Worm (Caenorhabditis elegans) whole organism, L1 larva: Measurements from ENCODE around the gene F37C12.10.

Experiments
- C16A3.4 ChIP-seq: fragments of 150-350 bp; optimal IDR thresholded peaks from 2 replicates; lab custom pipeline; 2014; ENCODE audit warnings: missing biosample characterization, missing genetic modification characterization
- C34B4.2 ChIP-seq: sonication (generic microtip); optimal IDR thresholded peaks from 2 replicates; lab custom pipeline; 2017; ENCODE audit warnings: mild to moderate bottlenecking, missing genetic modification characterization, missing compliant biosample characterization
- F16B12.6 ChIP-seq: fragments of 150-350 bp; optimal IDR thresholded peaks from 2 replicates; lab custom pipeline; 2014; ENCODE audit warnings: missing biosample characterization, missing genetic modification characterization
- Y116A8C.19 ChIP-seq: sonication (generic microtip); optimal IDR thresholded peaks from 2 replicates; lab custom pipeline; 2016; ENCODE audit warnings: missing compliant biosample characterization, missing genetic modification characterization, borderline replicate concordance
- aha-1 ChIP-seq: fragments of 150-350 bp; optimal IDR thresholded peaks from 2 replicates; lab custom pipeline; 2014; ENCODE audit warnings: missing biosample characterization, missing genetic modification characterization
- aly-2 ChIP-seq: fragments of 150-350 bp; optimal IDR thresholded peaks from 2 replicates; lab custom pipeline; 2014; ENCODE audit warnings: missing biosample characterization, missing genetic modification characterization
- ama-1 ChIP-seq: fragments of 150-350 bp; optimal IDR thresholded peaks from 2 replicates; lab custom pipeline; 2014
- ceh-8 ChIP-seq: fragments of 200-800 bp; sonication (Bioruptor generic); optimal IDR thresholded peaks from 2 replicates; lab custom pipeline; 2018; ENCODE audit warnings: mild to moderate bottlenecking, missing genetic modification characterization, moderate library complexity, missing compliant biosample characterization
- ceh-82 ChIP-seq, 3 experiments: fragments of 150-350 bp in 1 of 3; sonication (generic microtip) in 2 of 3; optimal IDR thresholded peaks; 2 replicates each; lab custom pipeline; 2014 to 2017; ENCODE audit warnings: missing biosample characterization in 3 of 3, missing genetic modification characterization in 3 of 3
- ceh-88 ChIP-seq: fragments of 200-800 bp; sonication (Bioruptor generic); IDR thresholded peaks from 2 replicates; pipeline ENCODE4 v1.3.6; 2022; ENCODE audit warnings: missing genetic modification characterization, missing compliant biosample characterization
- ces-1 ChIP-seq: fragments of 150-350 bp; optimal IDR thresholded peaks from 2 replicates; lab custom pipeline; 2014; ENCODE audit warnings: missing biosample characterization, missing genetic modification reagents, missing genetic modification characterization
- dpl-1 ChIP-seq, 3 experiments: fragments of 150-350 bp in 2 of 3; sonication (generic microtip) in 1 of 3; optimal IDR thresholded peaks; 2 replicates each; lab custom pipeline; 2014 to 2017; ENCODE audit warnings: missing biosample characterization in 3 of 3, missing genetic modification characterization in 3 of 3, missing genetic modification reagents in 3 of 3
- dsc-1 ChIP-seq: sonication (generic microtip); optimal IDR thresholded peaks from 2 replicates; lab custom pipeline; 2016; ENCODE audit warnings: mild to moderate bottlenecking, missing genetic modification characterization, missing compliant biosample characterization
- efl-1 ChIP-seq, 4 experiments: fragments of 150-350 bp; optimal IDR thresholded peaks in 3 of 4; peaks in 1 of 4; 1 replicate in 1 of 4; 2 replicates in 3 of 4; lab custom pipeline; 2014; ENCODE audit warnings: missing biosample characterization in 2 of 4, missing genetic modification characterization in 2 of 4, missing genetic modification reagents in 2 of 4
- egl-27 ChIP-seq, 2 experiments: fragments of 150-350 bp in 1 of 2; sonication (generic microtip); optimal IDR thresholded peaks; 3 replicates each; lab custom pipeline; 2017 to 2018; ENCODE audit warnings: missing biosample characterization in 2 of 2, missing genetic modification characterization in 2 of 2, missing genetic modification reagents in 2 of 2
- elt-2 ChIP-seq: sonication (generic microtip); optimal IDR thresholded peaks from 2 replicates; lab custom pipeline; 2016; ENCODE audit warnings: missing genetic modification characterization, mild to moderate bottlenecking, inconsistent platforms, missing compliant biosample characterization, missing genetic modification reagents
- fkh-8 ChIP-seq: sonication (generic microtip); optimal IDR thresholded peaks from 2 replicates; lab custom pipeline; 2016; ENCODE audit warnings: mild to moderate bottlenecking, missing genetic modification characterization, missing compliant biosample characterization
- grh-1 ChIP-seq: fragments of 200-800 bp; sonication (Bioruptor generic); IDR thresholded peaks from 2 replicates; pipeline ENCODE4 v1.3.6; 2022; ENCODE audit warnings: missing genetic modification reagents, missing genetic modification characterization, missing compliant biosample characterization
- hlh-17 ChIP-seq: fragments of 200-800 bp; sonication (Bioruptor generic); optimal IDR thresholded peaks from 2 replicates; lab custom pipeline; 2018; ENCODE audit warnings: missing genetic modification characterization, mild to moderate bottlenecking, missing compliant biosample characterization, moderate library complexity, borderline replicate concordance
- isw-1 ChIP-seq: fragments of 200-800 bp; sonication (Bioruptor generic); IDR thresholded peaks from 2 replicates; pipeline ENCODE4 v1.3.6; 2022; ENCODE audit warnings: missing genetic modification characterization, missing compliant biosample characterization
- jun-1 ChIP-seq: fragments of 150-350 bp; optimal IDR thresholded peaks from 2 replicates; lab custom pipeline; 2014; ENCODE audit warnings: missing biosample characterization, missing genetic modification reagents, missing genetic modification characterization
- lin-13 ChIP-seq: fragments of 150-350 bp; optimal IDR thresholded peaks from 2 replicates; lab custom pipeline; 2014; ENCODE audit warnings: missing biosample characterization, missing genetic modification reagents, missing genetic modification characterization
- lin-15B ChIP-seq: fragments of 150-350 bp; sonication (generic microtip); optimal IDR thresholded peaks from 3 replicates; lab custom pipeline; 2014; ENCODE audit warnings: missing biosample characterization, missing genetic modification characterization
- lin-39 ChIP-seq: fragments of 150-350 bp; optimal IDR thresholded peaks from 2 replicates; lab custom pipeline; 2014; ENCODE audit warnings: missing biosample characterization, missing genetic modification reagents, missing genetic modification characterization
- lsy-2 ChIP-seq, 2 experiments: fragments of 150-350 bp; optimal IDR thresholded peaks; 2 replicates each; lab custom pipeline; 2014; ENCODE audit warnings: missing biosample characterization in 2 of 2, missing genetic modification characterization in 2 of 2
- mdl-1 ChIP-seq, 2 experiments: fragments of 150-350 bp; optimal IDR thresholded peaks; 2 replicates each; lab custom pipeline; 2014 to 2017; ENCODE audit warnings: missing biosample characterization in 2 of 2, missing genetic modification characterization in 2 of 2, inconsistent platforms in 1 of 2
- mef-2 ChIP-seq: fragments of 150-350 bp; optimal IDR thresholded peaks from 2 replicates; lab custom pipeline; 2014; ENCODE audit warnings: missing biosample characterization, missing genetic modification characterization
- mep-1 ChIP-seq: fragments of 150-350 bp; optimal IDR thresholded peaks from 2 replicates; lab custom pipeline; 2014; ENCODE audit warnings: missing biosample characterization, missing genetic modification characterization
- nhr-12 ChIP-seq: sonication (generic microtip); optimal IDR thresholded peaks from 2 replicates; lab custom pipeline; 2017; ENCODE audit warnings: missing biosample characterization, missing genetic modification characterization
- nhr-19 ChIP-seq: fragments of 200-800 bp; sonication (Bioruptor generic); conservative IDR thresholded peaks from 2 replicates; pipeline ENCODE4 v1.3.6; 2022; ENCODE audit warnings: missing genetic modification characterization, missing compliant biosample characterization
- nhr-20 ChIP-seq: sonication (generic microtip); optimal IDR thresholded peaks from 2 replicates; lab custom pipeline; 2016; ENCODE audit warnings: mild to moderate bottlenecking, missing genetic modification characterization, missing compliant biosample characterization
- nhr-237 ChIP-seq: fragments of 150-350 bp; optimal IDR thresholded peaks from 2 replicates; lab custom pipeline; 2014; ENCODE audit warnings: missing biosample characterization, missing genetic modification characterization
- nhr-47 ChIP-seq: sonication (generic microtip); optimal IDR thresholded peaks from 2 replicates; lab custom pipeline; 2016; ENCODE audit warnings: mild to moderate bottlenecking, missing genetic modification characterization, moderate library complexity, missing compliant biosample characterization
- nhr-71 ChIP-seq: sonication (generic microtip); optimal IDR thresholded peaks from 2 replicates; lab custom pipeline; 2016; ENCODE audit warnings: mild to moderate bottlenecking, missing genetic modification characterization, moderate library complexity, missing compliant biosample characterization
- nhr-85 ChIP-seq: sonication (generic microtip); peaks from one replicate; lab custom pipeline; 2016; ENCODE audit warnings: missing genetic modification characterization, inconsistent platforms, missing compliant biosample characterization
- nhr-90 ChIP-seq: sonication (generic microtip); optimal IDR thresholded peaks from 2 replicates; lab custom pipeline; 2016; ENCODE audit warnings: mild to moderate bottlenecking, missing genetic modification characterization, missing compliant biosample characterization; ENCODE audit not compliant: poor library complexity
- pax-3 ChIP-seq: fragments of 200-800 bp; sonication (Bioruptor generic); optimal IDR thresholded peaks from 2 replicates; lab custom pipeline; 2018; ENCODE audit warnings: mild to moderate bottlenecking, missing genetic modification characterization, moderate library complexity, missing compliant biosample characterization
- pqm-1 ChIP-seq: sonication (generic microtip); optimal IDR thresholded peaks from 3 replicates; lab custom pipeline; 2017; ENCODE audit warnings: missing biosample characterization, missing genetic modification characterization
- rnt-1 ChIP-seq: sonication (generic microtip); optimal IDR thresholded peaks from 2 replicates; lab custom pipeline; 2016; ENCODE audit warnings: mild to moderate bottlenecking, missing genetic modification characterization, moderate library complexity, missing compliant biosample characterization
- skn-1 ChIP-seq: fragments of 150-350 bp; optimal IDR thresholded peaks from 2 replicates; lab custom pipeline; 2014; ENCODE audit warnings: missing biosample characterization, missing genetic modification characterization
- sox-4 ChIP-seq: sonication (generic microtip); optimal IDR thresholded peaks from 2 replicates; lab custom pipeline; 2016; ENCODE audit warnings: missing genetic modification characterization, missing compliant biosample characterization
- sup-37 ChIP-seq: fragments of 200-800 bp; sonication (Bioruptor generic); optimal IDR thresholded peaks from 2 replicates; lab custom pipeline; 2018; ENCODE audit warnings: mild to moderate bottlenecking, missing genetic modification characterization, missing compliant biosample characterization
- tbx-2 ChIP-seq: sonication (generic microtip); optimal IDR thresholded peaks from 2 replicates; lab custom pipeline; 2016; ENCODE audit warnings: missing genetic modification characterization, missing compliant biosample characterization
- tlp-1 ChIP-seq: fragments of 150-350 bp; optimal IDR thresholded peaks from 2 replicates; lab custom pipeline; 2014; ENCODE audit warnings: missing biosample characterization, missing genetic modification characterization
- unc-130 ChIP-seq: fragments of 150-350 bp; optimal IDR thresholded peaks from 2 replicates; lab custom pipeline; 2017; ENCODE audit warnings: missing biosample characterization, missing genetic modification characterization, inconsistent platforms
- unc-62 ChIP-seq: fragments of 150-350 bp; optimal IDR thresholded peaks from 2 replicates; lab custom pipeline; 2014; ENCODE audit warnings: missing biosample characterization, missing genetic modification reagents, missing genetic modification characterization
- unc-86 ChIP-seq: sonication (generic microtip); optimal IDR thresholded peaks from 2 replicates; lab custom pipeline; 2016; ENCODE audit warnings: missing genetic modification characterization, missing compliant biosample characterization
- unc-98 ChIP-seq: fragments of 200-800 bp; sonication (Bioruptor generic); IDR thresholded peaks from 2 replicates; pipeline ENCODE4 v1.3.6; 2022; ENCODE audit warnings: missing genetic modification characterization, missing compliant biosample characterization
- vab-15 ChIP-seq: sonication (generic microtip); optimal IDR thresholded peaks from 2 replicates; lab custom pipeline; 2017; ENCODE audit warnings: missing genotype, mild to moderate bottlenecking, missing genetic modification characterization, missing compliant biosample characterization
- zag-1 ChIP-seq: fragments of 150-350 bp; optimal IDR thresholded peaks from 2 replicates; lab custom pipeline; 2014; ENCODE audit warnings: missing biosample characterization, missing genetic modification characterization
- zip-4 ChIP-seq: fragments of 200-800 bp; sonication (Bioruptor generic); optimal IDR thresholded peaks from 2 replicates; lab custom pipeline; 2018; ENCODE audit warnings: mild to moderate bottlenecking, missing genetic modification characterization, moderate library complexity, missing compliant biosample characterization
- ztf-4 ChIP-seq: fragments of 150-350 bp; optimal IDR thresholded peaks from 2 replicates; lab custom pipeline; 2014; ENCODE audit warnings: missing biosample characterization, missing genetic modification characterization

The F37C12.10 gene

ce11 chrIII:7216924-7217521, 28.8 kb upstream of the F37C12.10 start (continued):
- no peak for TF ChIP-seq lin-15B (tag; lab: Kevin White, UChicago)
- no peak for TF ChIP-seq grh-1 (GFP tag; lab: Robert Waterston, UW)
- TF ChIP-seq mef-2 (tag; lab: Kevin White, UChicago) = peak; percentile 54
- no peak for TF ChIP-seq egl-27 (tag; optimal IDR thresholded peaks at IDR 0.05; lab: Kevin White, UChicago)
- TF ChIP-seq dpl-1 (GFP tag; optimal IDR thresholded peaks at IDR 0.05; lab: Kevin White, UChicago) = peak; percentile 5 to 30 (median 19)
- no peak for TF ChIP-seq ces-1 (GFP tag; lab: Kevin White, UChicago)
- no peak for TF ChIP-seq zag-1 (tag; lab: Kevin White, UChicago)
- peak; percentile 39 for TF ChIP-seq nhr-47 (tag; lab: Kevin White, UChicago)
- no peak for TF ChIP-seq isw-1
- TF ChIP-seq lsy-2 (tag; optimal IDR thresholded peaks at IDR 0.05; lab: Kevin White, UChicago) = peak; percentile 76 to 80
- peak; percentile 40 for TF ChIP-seq lin-13 (GFP tag; lab: Kevin White, UChicago)
- TF ChIP-seq ceh-82 (tag; optimal IDR thresholded peaks at IDR 0.05; lab: Kevin White, UChicago) = no peak
- TF ChIP-seq tlp-1 (tag; lab: Kevin White, UChicago) = no peak
- no peak for TF ChIP-seq zip-4 (GFP tag; lab: Kevin White, UChicago)
- peak; percentile 94 for TF ChIP-seq nhr-71 (tag; lab: Kevin White, UChicago)
- TF ChIP-seq dsc-1 (tag; lab: Kevin White, UChicago) = peak; percentile 43
- no peak for TF ChIP-seq jun-1
- TF ChIP-seq nhr-90 = no peak
- TF ChIP-seq pax-3 (tag; lab: Kevin White, UChicago) = no peak
- no peak for TF ChIP-seq Y116A8C.19 (tag; lab: Kevin White, UChicago)
- TF ChIP-seq unc-62 (GFP tag; lab: Kevin White, UChicago) = no peak
- peak; percentile 88 for TF ChIP-seq rnt-1
- TF ChIP-seq lin-39 (tag; lab: Kevin White, UChicago) = peak; percentile 63
- peak; percentile 79 for TF ChIP-seq nhr-19
- no peak for TF ChIP-seq ceh-88 (GFP tag; lab: Robert Waterston, UW)
- TF ChIP-seq unc-86 (tag; lab: Kevin White, UChicago) = no peak
- peak; percentile 67 for TF ChIP-seq unc-98
- TF ChIP-seq C16A3.4 = peak; percentile 28
- TF ChIP-seq ama-1 (lab: Kevin White, UChicago) = no peak
- TF ChIP-seq hlh-17 (GFP tag; lab: Kevin White, UChicago) = no peak
- TF ChIP-seq nhr-12 (tag; lab: Kevin White, UChicago) = no peak
- no peak for TF ChIP-seq C34B4.2 (tag; lab: Kevin White, UChicago)
- no peak for TF ChIP-seq nhr-85 (tag; lab: Kevin White, UChicago)
- peak; percentile 25 for TF ChIP-seq vab-15
- peak in 1 of 2 experiments; percentile 14 for TF ChIP-seq mdl-1 (tag; optimal IDR thresholded peaks at IDR 0.05; lab: Kevin White, UChicago)
- TF ChIP-seq elt-2 (tag; lab: Kevin White, UChicago) = no peak
- TF ChIP-seq efl-1 (optimal IDR thresholded peaks at IDR 0.05; lab: Kevin White, UChicago) = peak; percentile 22 to 52
- TF ChIP-seq efl-1 (GFP tag; optimal IDR thresholded peaks at IDR 0.05 in 1 of 2; lab: Kevin White, UChicago) = peak; percentile 23 to 81
- TF ChIP-seq fkh-8 (tag; lab: Kevin White, UChicago) = no peak
- no peak for TF ChIP-seq nhr-237 (tag; lab: Kevin White, UChicago)
- peak; percentile 46 for TF ChIP-seq sup-37 (GFP tag; lab: Kevin White, UChicago)
- peak; percentile 58 for TF ChIP-seq tbx-2 (tag; lab: Kevin White, UChicago)
- TF ChIP-seq F16B12.6 = no peak
- no peak for TF ChIP-seq aha-1
- TF ChIP-seq pqm-1 (tag; lab: Kevin White, UChicago) = no peak
- TF ChIP-seq skn-1 (tag; lab: Kevin White, UChicago) = no peak
- TF ChIP-seq ztf-4 (tag; lab: Kevin White, UChicago) = peak; percentile 71
- TF ChIP-seq sox-4 (tag; lab: Kevin White, UChicago) = no peak
- peak; percentile 32 for TF ChIP-seq unc-130
- TF ChIP-seq nhr-20 (tag; lab: Kevin White, UChicago) = peak; percentile 77
- peak; percentile 63 for TF ChIP-seq mep-1
- no peak for TF ChIP-seq aly-2
- TF ChIP-seq ceh-8 (GFP tag; lab: Kevin White, UChicago) = no peak
